Worm (Caenorhabditis elegans) whole organism, mixed stage, embryonic: ENCODE measurements around the gene Y57E12AR.1.

Experiments used
- blmp-1 ChIP-seq: fragments of 150-350 bp; optimal IDR thresholded peaks from 2 replicates; lab custom pipeline; 2014; ENCODE audit warnings: missing biosample characterization, missing genetic modification characterization
- ces-1 ChIP-seq: fragments of 150-350 bp; optimal IDR thresholded peaks from 2 replicates; lab custom pipeline; 2014; ENCODE audit warnings: missing biosample characterization, missing genetic modification reagents, missing genetic modification characterization
- elt-3 ChIP-seq: fragments of 150-350 bp; optimal IDR thresholded peaks from 2 replicates; lab custom pipeline; 2014; ENCODE audit warnings: missing biosample characterization, missing genetic modification characterization
- lin-32 ChIP-seq: fragments of 200-800 bp; sonication (Bioruptor generic); optimal IDR thresholded peaks from 2 replicates; lab custom pipeline; 2018; ENCODE audit warnings: mild to moderate bottlenecking, missing genetic modification characterization, missing compliant biosample characterization
- mab-5 ChIP-seq: fragments of 150-350 bp; optimal IDR thresholded peaks from 2 replicates; lab custom pipeline; 2014; ENCODE audit warnings: missing biosample characterization, missing genetic modification characterization
- mep-1 ChIP-seq: fragments of 150-350 bp; optimal IDR thresholded peaks from 2 replicates; lab custom pipeline; 2017; ENCODE audit warnings: missing biosample characterization, missing genetic modification reagents, missing genetic modification characterization, inconsistent platforms
- nhr-237 ChIP-seq: fragments of 150-350 bp; optimal IDR thresholded peaks from 2 replicates; lab custom pipeline; 2014; ENCODE audit warnings: missing biosample characterization, missing genetic modification characterization
- nhr-28 ChIP-seq: fragments of 150-350 bp; optimal IDR thresholded peaks from 2 replicates; lab custom pipeline; 2014; ENCODE audit warnings: missing biosample characterization, missing genetic modification characterization
- nhr-76 ChIP-seq: sonication (generic microtip); optimal IDR thresholded peaks from 2 replicates; lab custom pipeline; 2017; ENCODE audit warnings: missing biosample characterization, missing genetic modification characterization
- sem-2 ChIP-seq: fragments of 200-800 bp; sonication (Bioruptor generic); optimal IDR thresholded peaks from 2 replicates; lab custom pipeline; 2018; ENCODE audit warnings: mild to moderate bottlenecking, missing genetic modification characterization, missing compliant biosample characterization
- unc-39 ChIP-seq: fragments of 150-350 bp; optimal IDR thresholded peaks from 2 replicates; lab custom pipeline; 2014; ENCODE audit warnings: missing biosample characterization, missing genetic modification characterization
- unc-62 ChIP-seq: fragments of 150-350 bp; optimal IDR thresholded peaks from 2 replicates; lab custom pipeline; 2014; ENCODE audit warnings: missing biosample characterization, missing genetic modification reagents, missing genetic modification characterization
- zip-8 ChIP-seq: fragments of 150-350 bp; optimal IDR thresholded peaks from 2 replicates; lab custom pipeline; 2014; ENCODE audit warnings: missing biosample characterization, missing genetic modification characterization
- ztf-11 ChIP-seq: fragments of 150-350 bp; optimal IDR thresholded peaks from 2 replicates; lab custom pipeline; 2014; ENCODE audit warnings: missing biosample characterization, missing genetic modification characterization

DNA sequence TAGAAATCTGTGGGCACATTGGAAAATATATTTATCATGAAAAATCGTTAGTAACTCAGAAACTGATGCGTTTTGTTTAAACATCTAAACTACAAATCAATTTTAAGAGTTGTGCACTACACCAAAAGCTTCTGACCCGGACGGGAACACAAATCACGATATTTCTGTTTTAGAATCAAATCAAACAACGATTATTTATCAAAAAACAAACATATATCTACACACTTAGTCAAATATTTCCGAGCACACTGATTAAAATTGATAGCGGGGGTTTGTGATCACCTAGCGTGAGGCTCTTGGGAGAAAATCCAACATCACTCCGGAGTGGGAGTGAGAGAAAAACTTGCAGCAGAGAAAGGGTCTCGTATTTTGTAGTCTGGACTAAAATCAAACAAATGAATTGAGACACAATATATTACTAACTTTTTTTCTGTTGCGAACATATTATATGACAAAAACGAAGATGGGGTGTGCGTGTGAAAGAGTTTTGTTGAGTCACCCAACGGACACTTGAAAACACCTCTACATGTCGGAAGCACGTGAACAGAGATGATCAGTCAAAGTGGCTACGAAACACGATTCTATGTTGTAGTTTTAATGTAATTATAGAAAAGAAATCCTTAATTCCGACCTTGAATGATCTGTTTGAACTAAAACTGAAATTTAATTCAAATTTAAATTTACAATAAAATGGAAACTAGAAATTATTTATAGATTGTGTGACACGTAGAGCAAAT, 30.3 kb upstream of the Y57E12AR.1 start:
- no peak for TF ChIP-seq unc-62 (GFP tag; lab: Kevin White, UChicago)
- TF ChIP-seq mep-1 (tag; lab: Kevin White, UChicago): no peak
- TF ChIP-seq ztf-11: no peak
- TF ChIP-seq ces-1 (GFP tag; lab: Kevin White, UChicago): no peak
- no peak for TF ChIP-seq nhr-237
- no peak for TF ChIP-seq sem-2 (GFP tag; lab: Kevin White, UChicago)
- no peak for TF ChIP-seq blmp-1 (tag; lab: Kevin White, UChicago)
- no peak for TF ChIP-seq nhr-76
- no peak for TF ChIP-seq elt-3 (tag; lab: Kevin White, UChicago)
- TF ChIP-seq zip-8 (tag; lab: Kevin White, UChicago): no peak
- no peak for TF ChIP-seq unc-39 (tag; lab: Kevin White, UChicago)
- no peak for TF ChIP-seq mab-5 (tag; lab: Kevin White, UChicago)
- TF ChIP-seq nhr-28 (tag; lab: Kevin White, UChicago): no peak
- no peak for TF ChIP-seq lin-32 (GFP tag; lab: Kevin White, UChicago)
